Fruit fly (Drosophila melanogaster) S2 (cell line): Measurements from ENCODE around the gene CG6569.

Experiments used
- CG8478 ChIP-seq: fragments of >200 bp; optimal IDR thresholded peaks from 2 replicates; lab custom pipeline; 2018
- CTCF ChIP-seq, 2 experiments: fragments of >200 bp; optimal IDR thresholded peaks; 2 replicates each; lab custom pipeline; 2018

DNA sequence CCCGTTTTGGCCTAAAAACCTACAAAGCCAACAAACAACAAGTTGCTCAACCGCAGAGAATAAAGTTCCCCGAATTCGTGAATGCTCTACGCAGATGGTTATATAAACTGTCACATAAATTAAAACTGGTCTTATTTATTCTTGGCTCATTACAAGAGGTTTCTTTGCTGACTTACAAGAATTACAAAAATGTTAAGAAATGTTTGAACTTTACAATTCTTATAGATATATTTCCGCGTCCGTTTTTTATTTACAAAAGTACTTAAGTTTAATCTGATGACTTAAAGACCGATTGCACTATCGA lies 31.6 kb downstream of the CG6569 start:
- TF ChIP-seq CG8478 (lab: Kevin White, UChicago) (no peak), CTCF (optimal IDR thresholded peaks at IDR 0.05; lab: Kevin White, UChicago) (no peak)
